Fruit fly (Drosophila melanogaster): ENCODE results near the gene CG31988.
A peak's percentile ranks its signal among the peaks of the same experiment; 100 is the strongest.

CG31988 gene

DNA sequence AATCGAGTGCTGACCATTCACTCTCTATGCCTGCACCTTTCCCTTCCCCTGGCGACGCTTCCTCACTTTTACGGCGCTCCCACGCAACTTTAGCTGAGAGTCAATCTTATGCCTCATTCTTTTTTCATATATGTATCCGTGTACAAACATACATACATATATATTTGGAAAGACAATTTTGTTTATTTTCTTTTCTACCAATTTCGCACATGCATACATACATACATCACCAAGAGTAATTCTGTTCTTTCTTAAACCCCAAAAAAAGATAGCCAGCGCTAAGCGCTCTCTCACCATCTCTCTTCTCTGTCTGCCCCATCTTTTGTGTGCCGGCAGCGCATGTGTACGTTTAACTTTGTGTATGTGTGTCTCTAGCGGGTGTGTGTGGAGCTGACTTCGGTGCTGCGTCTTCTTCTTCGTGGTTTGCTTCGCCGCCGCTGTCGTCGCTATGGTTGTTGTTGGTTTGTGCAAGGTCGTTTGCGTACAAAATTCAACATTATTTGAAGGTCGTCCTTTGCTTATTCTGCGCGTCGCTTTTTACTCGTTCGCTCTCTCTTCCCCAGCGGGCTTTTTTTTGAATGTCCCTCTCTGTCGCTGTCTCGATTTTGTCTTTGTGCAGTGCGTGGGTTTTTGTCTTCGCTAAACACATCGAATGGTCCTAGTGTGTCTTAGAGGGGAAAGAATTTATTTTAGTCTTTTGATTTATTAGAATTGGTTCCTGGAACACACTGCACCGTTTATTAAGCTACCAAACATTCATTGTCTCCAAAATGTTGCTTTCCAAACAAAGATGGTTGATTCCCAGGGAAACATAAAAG, 48.1 kb upstream of the CG31988 start (continued):
- TF ChIP-seq CG31627 (GFP tag; optimal IDR thresholded peaks at IDR 0.05) (no peak), achi (GFP tag; optimal IDR thresholded peaks at IDR 0.05) (no peak), spab (GFP tag; optimal IDR thresholded peaks at IDR 0.05) (no peak), Ets96B (tag; optimal IDR thresholded peaks at IDR 0.05) (no peak), CG8319 (GFP tag; optimal IDR thresholded peaks at IDR 0.05) (no peak), Hr38 (GFP tag; optimal IDR thresholded peaks at IDR 0.05) (no peak), CG4318 (GFP tag; optimal IDR thresholded peaks at IDR 0.05) (no peak), Hr39 (GFP tag; optimal IDR thresholded peaks at IDR 0.05) (peak; percentile 98), ss (GFP tag; optimal IDR thresholded peaks at IDR 0.05) (no peak), esn (GFP tag; optimal IDR thresholded peaks at IDR 0.05) (no peak), CG15336 (GFP tag; IDR thresholded peaks at IDR 0.05) (peak; percentile 59; the same call in 1 of the 2 replicates), acj6 (GFP tag; optimal IDR thresholded peaks at IDR 0.05) (no peak), svp (GFP tag) (peak; percentile 83), Lpt (GFP tag; optimal IDR thresholded peaks at IDR 0.05) (peak; percentile 50)

DNA sequence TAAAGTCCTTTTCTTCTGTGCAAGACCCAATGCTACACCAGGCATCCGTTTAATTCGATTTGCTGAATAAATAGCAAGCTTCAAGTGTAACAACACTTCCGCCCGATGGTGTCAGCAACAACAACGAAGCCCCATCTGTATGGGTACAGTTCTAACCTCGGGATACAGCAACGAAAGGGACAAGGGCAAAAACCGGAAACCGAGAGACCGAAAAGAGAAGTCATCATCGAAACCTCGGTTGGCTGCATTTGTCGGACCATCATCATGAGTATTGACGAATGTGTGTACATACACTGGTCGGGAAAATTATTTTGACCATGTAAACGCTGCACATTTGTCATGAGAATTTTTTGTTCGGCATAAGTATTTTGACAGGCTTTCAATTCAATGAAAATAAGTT, 46.3 kb upstream of the CG31988 start:
- TF ChIP-seq Gug (GFP tag; IDR thresholded peaks at IDR 0.05) (no peak), CG11762 (GFP tag; optimal IDR thresholded peaks at IDR 0.05; ENCODE audit: insufficient read depth) (no peak), Sox14 (GFP tag; optimal IDR thresholded peaks at IDR 0.05) (no peak), salr (GFP tag; optimal IDR thresholded peaks at IDR 0.05) (no peak), ss (GFP tag; optimal IDR thresholded peaks at IDR 0.05) (no peak), Eip78C (GFP tag) (no peak), Smox (GFP tag; optimal IDR thresholded peaks at IDR 0.05) (no peak), Ets21C (GFP tag; optimal IDR thresholded peaks at IDR 0.05) (no peak)

DNA sequence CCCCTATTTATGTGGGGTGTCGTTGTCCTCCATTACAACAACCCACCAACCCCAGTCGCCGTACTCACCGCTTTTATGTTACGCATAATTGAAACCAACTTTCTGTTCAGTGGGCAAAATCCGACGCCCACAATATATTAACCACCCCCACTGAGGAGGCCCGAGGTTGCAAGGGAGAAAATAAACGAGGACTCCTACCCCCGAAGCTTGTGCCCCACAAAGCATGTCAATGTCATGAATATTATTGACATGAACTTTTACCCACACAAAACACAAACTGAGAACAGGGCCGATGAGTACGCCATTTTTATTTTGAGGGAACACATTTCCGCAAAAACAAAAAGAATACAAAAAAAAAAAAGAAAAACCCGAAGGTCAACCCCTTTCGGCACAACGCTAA, 45.4 kb upstream of the CG31988 start:
- TF ChIP-seq Ets21C (GFP tag; optimal IDR thresholded peaks at IDR 0.05), result no peak
- no peak for TF ChIP-seq Hr39 (GFP tag; optimal IDR thresholded peaks at IDR 0.05)
- no peak for TF ChIP-seq Lpt (GFP tag; optimal IDR thresholded peaks at IDR 0.05)
- TF ChIP-seq Eip78C (GFP tag), result peak; percentile 22
- no peak for TF ChIP-seq Sox15 (GFP tag; optimal IDR thresholded peaks at IDR 0.05)
- no peak for TF ChIP-seq fd59A (GFP tag; optimal IDR thresholded peaks at IDR 0.05)
- TF ChIP-seq dsx (GFP tag; optimal IDR thresholded peaks at IDR 0.05; ENCODE audit: poor library complexity, severe bottlenecking), result no peak
- no peak for TF ChIP-seq CG11762 (GFP tag; optimal IDR thresholded peaks at IDR 0.05; ENCODE audit: insufficient read depth)
- TF ChIP-seq Hr4 (GFP tag; optimal IDR thresholded peaks at IDR 0.05), result no peak
- peak in 1 of 2 experiments; percentile 6 for TF ChIP-seq ss (GFP tag; optimal IDR thresholded peaks at IDR 0.05)
- no peak for TF ChIP-seq CG3919 (GFP tag; optimal IDR thresholded peaks at IDR 0.05)
- no peak for TF ChIP-seq topi (GFP tag; optimal IDR thresholded peaks at IDR 0.05)
- no peak for TF ChIP-seq Eip75B (GFP tag; optimal IDR thresholded peaks at IDR 0.05)
- TF ChIP-seq CG6163 (GFP tag; IDR thresholded peaks at IDR 0.05), result 0 out of 3 replicates have a peak, but pooled peaks have one; percentile 6

DNA sequence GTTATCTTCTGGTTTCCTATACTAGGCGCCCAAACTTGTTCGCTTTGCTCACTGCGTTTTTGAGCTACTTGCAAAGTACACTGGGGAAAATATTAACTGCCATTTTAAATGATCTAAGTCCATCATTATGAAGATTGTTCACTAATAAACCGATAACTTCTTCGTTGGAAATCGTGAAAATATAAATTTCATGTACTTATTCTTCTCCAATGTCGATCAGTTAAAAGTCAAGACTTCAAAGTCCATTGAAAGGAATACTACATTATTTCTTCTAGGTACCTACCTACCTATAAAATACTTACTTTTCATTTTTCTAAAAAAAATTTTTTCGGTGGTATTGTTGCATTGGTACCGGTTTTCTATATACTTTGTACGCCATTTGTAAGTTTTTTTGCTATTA, 44.1 kb upstream of the CG31988 start:
- TF ChIP-seq Eip75B (GFP tag; optimal IDR thresholded peaks at IDR 0.05) (no peak), CG4318 (GFP tag; optimal IDR thresholded peaks at IDR 0.05) (peak; percentile 37), pdm3 (GFP tag; optimal IDR thresholded peaks at IDR 0.05) (peak; percentile 44), CG3919 (GFP tag; optimal IDR thresholded peaks at IDR 0.05) (peak; percentile 28), CG6276 (GFP tag; optimal IDR thresholded peaks at IDR 0.05) (peak; percentile 69), eg (GFP tag; IDR thresholded peaks at IDR 0.05) (peak; percentile 77), Sox14 (GFP tag; optimal IDR thresholded peaks at IDR 0.05) (peak; percentile 11), OdsH (GFP tag; optimal IDR thresholded peaks at IDR 0.05) (peak; percentile 44), Lpt (GFP tag; optimal IDR thresholded peaks at IDR 0.05) (peak; percentile 56), achi (GFP tag; optimal IDR thresholded peaks at IDR 0.05) (peak; percentile 40), Smox (GFP tag; optimal IDR thresholded peaks at IDR 0.05) (no peak), CG10631 (GFP tag; optimal IDR thresholded peaks at IDR 0.05) (peak; percentile 28), Sox15 (GFP tag; optimal IDR thresholded peaks at IDR 0.05) (no peak), spab (GFP tag; optimal IDR thresholded peaks at IDR 0.05) (no peak), Eip78C (GFP tag) (peak; percentile 71), Met (GFP tag; optimal IDR thresholded peaks at IDR 0.05) (no peak), CG8119 (GFP tag; IDR thresholded peaks at IDR 0.05) (peak; percentile 72), CG32006 (GFP tag; optimal IDR thresholded peaks at IDR 0.05) (peak; percentile 83), salr (GFP tag; optimal IDR thresholded peaks at IDR 0.05) (peak in 1 of 2 experiments; percentile 51), Hr4 (GFP tag; optimal IDR thresholded peaks at IDR 0.05) (peak; percentile 74), CG15336 (GFP tag; IDR thresholded peaks at IDR 0.05) (peak; percentile 81), CG6163 (GFP tag; IDR thresholded peaks at IDR 0.05) (peak; percentile 57; the same call in 1 of the 3 replicates), CG16779 (tag; optimal IDR thresholded peaks at IDR 0.05) (peak; percentile 10), dac (GFP tag; optimal IDR thresholded peaks at IDR 0.05) (peak; percentile 23)
